Fruit fly (Drosophila melanogaster) whole organism, wandering third instar larva: Measurements from ENCODE around the gene Ccdc114.

Source experiments
- Dif ChIP-seq: fragments of 200-275, 200-300 bp; sonication (Bioruptor generic); optimal IDR thresholded peaks from 2 replicates; lab custom pipeline; 2018; ENCODE audit warnings: missing biosample characterization, missing genetic modification characterization; ENCODE audit not compliant: partially characterized antibody
- GATAd ChIP-seq: sonication (Bioruptor generic); optimal IDR thresholded peaks from 2 replicates; lab custom pipeline; 2016; ENCODE audit warnings: missing biosample characterization, missing genetic modification characterization
- Myc ChIP-seq: fragments of >200 bp; optimal IDR thresholded peaks from 2 replicates; lab custom pipeline; 2017
- N ChIP-seq: fragments of >200 bp; optimal IDR thresholded peaks from 2 replicates; lab custom pipeline; 2018; ENCODE audit warnings: missing biosample characterization, missing external identifiers, missing genetic modification characterization
- Vsx2 ChIP-seq: fragments of 200-300, 225-300 bp; sonication (Bioruptor generic); optimal IDR thresholded peaks from 2 replicates; lab custom pipeline; 2018; ENCODE audit warnings: missing biosample characterization, missing genetic modification characterization; ENCODE audit not compliant: partially characterized antibody
- fru ChIP-seq: fragments of 200-800 bp; sonication (Bioruptor generic); optimal IDR thresholded peaks from 3 replicates; lab custom pipeline; 2016; ENCODE audit warnings: missing biosample characterization, mild to moderate bottlenecking, missing genetic modification characterization
- jim ChIP-seq: fragments of 175-275, 200-325 bp; sonication (Bioruptor generic); optimal IDR thresholded peaks from 2 replicates; lab custom pipeline; 2016; ENCODE audit warnings: missing biosample characterization, mild to moderate bottlenecking, missing genetic modification characterization
- lola ChIP-seq: fragments of >200 bp; optimal IDR thresholded peaks from 2 replicates; lab custom pipeline; 2017; ENCODE audit warnings: missing biosample characterization, missing genetic modification characterization
- pan ChIP-seq: fragments of >200 bp; optimal IDR thresholded peaks from 2 replicates; lab custom pipeline; 2017
- psq ChIP-seq: fragments of 200-800 bp; sonication (Bioruptor generic); optimal IDR thresholded peaks from 3 replicates; lab custom pipeline; 2017; ENCODE audit warnings: missing biosample characterization, mild to moderate bottlenecking, missing genetic modification characterization, moderate library complexity
- rgr ChIP-seq: fragments of 200-800 bp; sonication (Bioruptor generic); optimal IDR thresholded peaks from 3 replicates; lab custom pipeline; 2016; ENCODE audit warnings: missing biosample characterization, mild to moderate bottlenecking, missing genetic modification characterization

dm6 chr3R:16594056-16594858 lies 30.3 kb downstream of the Ccdc114 start, which contains the start of gene CG14892:
- TF ChIP-seq Myc (lab: Kevin White, UChicago) (no peak), Vsx2 (no peak), psq (GFP tag; lab: Kevin White, UChicago) (no peak), GATAd (GFP tag; lab: Kevin White, UChicago) (no peak), pan (lab: Kevin White, UChicago) (peak; percentile 11), jim (GFP tag; lab: Kevin White, UChicago) (no peak), lola (GFP tag; lab: Kevin White, UChicago) (no peak), rgr (GFP tag; lab: Kevin White, UChicago) (no peak), N (no peak), fru (GFP tag; lab: Kevin White, UChicago) (no peak), Dif (GFP tag; lab: Kevin White, UChicago) (no peak)
